Fruit fly (Drosophila melanogaster) whole organism, embryonic: ENCODE results near the gene CG13930.

Source experiments
- CG10431 ChIP-seq: fragments of 200-800 bp; sonication (Bioruptor generic); optimal IDR thresholded peaks from 3 replicates; lab custom pipeline; 2018; ENCODE audit warnings: missing biosample characterization, mild to moderate bottlenecking, missing genetic modification characterization
- CG10543 ChIP-seq: fragments of 200-800 bp; sonication (Bioruptor generic); optimal IDR thresholded peaks from 3 replicates; lab custom pipeline; 2017; ENCODE audit warnings: missing biosample characterization, mild to moderate bottlenecking, missing genetic modification characterization, moderate library complexity
- CG12769 ChIP-seq: fragments of 200-800 bp; sonication (Bioruptor generic); optimal IDR thresholded peaks from 2 replicates; lab custom pipeline; 2019; ENCODE audit warnings: missing biosample characterization, mild to moderate bottlenecking, missing genetic modification characterization, moderate library complexity
- CG13287 ChIP-seq: fragments of 200-800 bp; sonication (Bioruptor generic); IDR thresholded peaks from 2 replicates; pipeline ENCODE4 v1.3.6; 2022; ENCODE audit warnings: missing biosample characterization, missing genetic modification characterization; ENCODE audit not compliant: partially characterized antibody
- CG13894 ChIP-seq: fragments of 200-800 bp; sonication (Bioruptor generic); optimal IDR thresholded peaks from 3 replicates; lab custom pipeline; 2018; ENCODE audit warnings: missing biosample characterization, mild to moderate bottlenecking, missing genetic modification characterization, moderate library complexity
- CG15514 ChIP-seq: fragments of 200-800 bp; sonication (Bioruptor generic); optimal IDR thresholded peaks from 3 replicates; lab custom pipeline; 2017; ENCODE audit warnings: missing biosample characterization, missing genetic modification characterization, mild to moderate bottlenecking, moderate library complexity, missing genetic modification reagents
- CG17328 ChIP-seq: fragments of 200-800 bp; sonication (Bioruptor generic); IDR thresholded peaks from 2 replicates; pipeline ENCODE4 v1.3.6; 2022; ENCODE audit warnings: missing biosample characterization, missing genetic modification characterization
- CG18599 ChIP-seq: fragments of 200-800 bp; sonication (Bioruptor generic); optimal IDR thresholded peaks from 3 replicates; lab custom pipeline; 2017; ENCODE audit warnings: missing biosample characterization, missing genetic modification characterization, mild to moderate bottlenecking, moderate library complexity, missing genetic modification reagents
- CG18764 ChIP-seq: fragments of 200-800 bp; sonication (Bioruptor generic); optimal IDR thresholded peaks from 3 replicates; lab custom pipeline; 2016; ENCODE audit warnings: missing biosample characterization, missing genetic modification characterization
- CG32767 ChIP-seq: fragments of 200-800 bp; sonication (Bioruptor generic); IDR thresholded peaks from 2 replicates; pipeline ENCODE4 v1.3.6; 2022; ENCODE audit warnings: missing biosample characterization, missing genetic modification characterization
- CG8359 ChIP-seq: fragments of 200-800 bp; sonication (Bioruptor generic); optimal IDR thresholded peaks from 2 replicates; lab custom pipeline; 2017; ENCODE audit warnings: missing biosample characterization, mild to moderate bottlenecking, missing genetic modification characterization, borderline replicate concordance
- Dbx ChIP-seq: fragments of 200-800 bp; sonication (Bioruptor generic); IDR thresholded peaks from 3 replicates; pipeline ENCODE4 v1.3.6; 2022; ENCODE audit warnings: missing biosample characterization, missing genetic modification characterization
- Deaf1 ChIP-seq: fragments of 200-800 bp; optimal IDR thresholded peaks from 3 replicates; lab custom pipeline; 2019; ENCODE audit warnings: missing biosample characterization, mild to moderate bottlenecking, missing genetic modification characterization, moderate library complexity
- E2f2 ChIP-seq: fragments of 200-800 bp; sonication (Bioruptor generic); IDR thresholded peaks from 2 replicates; pipeline ENCODE4 v1.3.6; 2022; ENCODE audit warnings: missing biosample characterization, missing genetic modification characterization
- Fer1 ChIP-seq: fragments of 200-800 bp; sonication (Bioruptor generic); optimal IDR thresholded peaks from 2 replicates; lab custom pipeline; 2017; ENCODE audit warnings: missing biosample characterization, mild to moderate bottlenecking, missing genetic modification characterization
- HLHmδ ChIP-seq: fragments of 200-800 bp; sonication (Bioruptor generic); optimal IDR thresholded peaks from 2 replicates; lab custom pipeline; 2018; ENCODE audit warnings: missing biosample characterization, mild to moderate bottlenecking, missing genetic modification characterization, moderate library complexity
- Jarid2 ChIP-seq: fragments of 200-800 bp; sonication (Bioruptor generic); optimal IDR thresholded peaks from 3 replicates; lab custom pipeline; 2017; ENCODE audit warnings: mild to moderate bottlenecking, missing biosample characterization, missing genetic modification reagents, missing genetic modification characterization
- MBD-R2 ChIP-seq: fragments of 200-800 bp; sonication (Bioruptor generic); IDR thresholded peaks from 2 replicates; pipeline ENCODE4 v1.3.6; 2022; ENCODE audit warnings: missing biosample characterization, missing genetic modification characterization
- Med ChIP-seq: fragments of 200-800 bp; sonication (Bioruptor generic); peaks from one replicate; lab custom pipeline; 2016; ENCODE audit warnings: missing biosample characterization, missing genetic modification characterization, mild to moderate bottlenecking, inconsistent platforms, moderate library complexity
- NFAT ChIP-seq: fragments of 200-800 bp; sonication (Bioruptor generic); IDR thresholded peaks from 2 replicates; pipeline ENCODE4 v1.3.6; 2022; ENCODE audit warnings: missing biosample characterization, missing genetic modification characterization
- Nf-YC ChIP-seq: fragments of 200-800 bp; optimal IDR thresholded peaks from 3 replicates; lab custom pipeline; 2019; ENCODE audit warnings: missing biosample characterization, mild to moderate bottlenecking, missing genetic modification characterization, moderate library complexity
- Ptx1 ChIP-seq: fragments of 200-800 bp; sonication (Bioruptor generic); IDR thresholded peaks from 2 replicates; pipeline ENCODE4 v1.3.6; 2022; ENCODE audit warnings: missing biosample characterization, missing genetic modification characterization
- Sox102F ChIP-seq: fragments of 200-800 bp; sonication (Bioruptor generic); optimal IDR thresholded peaks from 2 replicates; lab custom pipeline; 2018; ENCODE audit warnings: missing biosample characterization, mild to moderate bottlenecking, missing genetic modification characterization, moderate library complexity
- ara ChIP-seq: fragments of 200-800 bp; sonication (Bioruptor generic); IDR thresholded peaks from 2 replicates; pipeline ENCODE4 v1.3.6; 2022; ENCODE audit warnings: missing biosample characterization, missing genetic modification characterization
- bab2 ChIP-seq: fragments of 200-800 bp; sonication (Bioruptor generic); optimal IDR thresholded peaks from 2 replicates; lab custom pipeline; 2016; ENCODE audit warnings: missing biosample characterization, missing genetic modification characterization
- bbx ChIP-seq: fragments of 200-800 bp; sonication (Bioruptor generic); IDR thresholded peaks from 2 replicates; pipeline ENCODE4 v1.3.6; 2022; ENCODE audit warnings: missing biosample characterization, missing genetic modification characterization; ENCODE audit not compliant: partially characterized antibody
- bsh ChIP-seq, 2 experiments: fragments of 200-800 bp; sonication (Bioruptor generic); optimal IDR thresholded peaks; 2 replicates each; lab custom pipeline; 2017 to 2018; ENCODE audit warnings: mild to moderate bottlenecking in 2 of 2, missing biosample characterization in 2 of 2, missing genetic modification characterization in 2 of 2, moderate library complexity in 1 of 2
- chm ChIP-seq: fragments of 200-800 bp; sonication (Bioruptor generic); IDR thresholded peaks from 2 replicates; pipeline ENCODE4 v1.3.6; 2022; ENCODE audit warnings: missing biosample characterization, missing genetic modification characterization
- corto ChIP-seq: fragments of 200-800 bp; sonication (Bioruptor generic); optimal IDR thresholded peaks from 2 replicates; lab custom pipeline; 2016; ENCODE audit warnings: missing biosample characterization, mild to moderate bottlenecking, missing genetic modification characterization, moderate library complexity
- crol ChIP-seq: fragments of 200-800 bp; sonication (Bioruptor generic); IDR thresholded peaks from 2 replicates; pipeline ENCODE4 v1.3.6; 2022; ENCODE audit warnings: missing biosample characterization, missing genetic modification characterization
- fd3F ChIP-seq: fragments of 200-800 bp; sonication (Bioruptor generic); optimal IDR thresholded peaks from 2 replicates; lab custom pipeline; 2018; ENCODE audit warnings: missing biosample characterization, mild to moderate bottlenecking, missing genetic modification characterization, moderate library complexity
- lov ChIP-seq, 2 experiments: fragments of 200-800 bp in 1 of 2; fragments of >200 bp in 1 of 2; sonication (Bioruptor generic) in 1 of 2; IDR thresholded peaks in 1 of 2; optimal IDR thresholded peaks in 1 of 2; 2 replicates in 1 of 2; 3 replicates in 1 of 2; pipeline versions ENCODE4 v1.3.6 to Lab custom; 2017 to 2022; ENCODE audit warnings: missing biosample characterization in 1 of 2, missing genetic modification characterization in 1 of 2
- nau ChIP-seq: fragments of 200-800 bp; sonication (Bioruptor generic); optimal IDR thresholded peaks from 3 replicates; lab custom pipeline; 2017; ENCODE audit warnings: missing biosample characterization, mild to moderate bottlenecking, missing genetic modification characterization, missing genetic modification reagents
- nerfin-1 ChIP-seq: fragments of 200-800 bp; sonication (Bioruptor generic); optimal IDR thresholded peaks from 3 replicates; lab custom pipeline; 2019; ENCODE audit warnings: missing biosample characterization, mild to moderate bottlenecking, missing genetic modification characterization, moderate library complexity
- nerfin-2 ChIP-seq: fragments of 200-800 bp; sonication (Bioruptor generic); IDR thresholded peaks from 2 replicates; pipeline ENCODE4 v1.3.6; 2022; ENCODE audit warnings: missing biosample characterization, missing genetic modification characterization; ENCODE audit not compliant: partially characterized antibody
- onecut ChIP-seq: fragments of 200-800 bp; sonication (Bioruptor generic); IDR thresholded peaks from 2 replicates; pipeline ENCODE4 v1.3.6; 2022; ENCODE audit warnings: missing biosample characterization, missing genetic modification characterization
- pfk ChIP-seq: fragments of 200-800 bp; sonication (Bioruptor generic); optimal IDR thresholded peaks from 2 replicates; lab custom pipeline; 2018; ENCODE audit warnings: missing biosample characterization, mild to moderate bottlenecking, missing genetic modification characterization, moderate library complexity
- pros ChIP-seq: fragments of 200-800 bp; sonication (Bioruptor generic); optimal IDR thresholded peaks from 3 replicates; lab custom pipeline; 2019; ENCODE audit warnings: missing biosample characterization, mild to moderate bottlenecking, missing genetic modification characterization, moderate library complexity
- pzg ChIP-seq: fragments of 200-800 bp; sonication (Bioruptor generic); optimal IDR thresholded peaks from 3 replicates; lab custom pipeline; 2018; ENCODE audit warnings: missing biosample characterization, mild to moderate bottlenecking, missing genetic modification characterization, moderate library complexity
- scrt ChIP-seq: fragments of 200-800 bp; sonication (Bioruptor generic); optimal IDR thresholded peaks from 2 replicates; lab custom pipeline; 2018; ENCODE audit warnings: missing biosample characterization, mild to moderate bottlenecking, missing genetic modification characterization, moderate library complexity
- sd ChIP-seq: fragments of 200-800 bp; sonication (Bioruptor generic); optimal IDR thresholded peaks from 3 replicates; lab custom pipeline; 2018; ENCODE audit warnings: missing biosample characterization, mild to moderate bottlenecking, missing genetic modification characterization, moderate library complexity
- seq ChIP-seq: fragments of 200-800 bp; sonication (Bioruptor generic); IDR thresholded peaks from 2 replicates; pipeline ENCODE4 v1.3.6; 2022; ENCODE audit warnings: missing biosample characterization, missing genetic modification characterization
- sima ChIP-seq: fragments of 200-800 bp; sonication (Bioruptor generic); optimal IDR thresholded peaks from 2 replicates; lab custom pipeline; 2016; ENCODE audit warnings: missing biosample characterization, missing genetic modification characterization
- sna ChIP-seq: fragments of 200-800 bp; sonication (Bioruptor generic); IDR thresholded peaks from 2 replicates; pipeline ENCODE4 v1.3.6; 2022; ENCODE audit warnings: missing biosample characterization, missing genetic modification characterization; ENCODE audit not compliant: partially characterized antibody
- unc-4 ChIP-seq: fragments of 200-800 bp; sonication (Bioruptor generic); IDR thresholded peaks from 2 replicates; pipeline ENCODE4 v1.3.6; 2022; ENCODE audit warnings: missing biosample characterization, missing genetic modification characterization; ENCODE audit not compliant: partially characterized antibody

The CG13930 gene

dm6 chr3L:1649363-1649762, 23.2 kb downstream of the CG13930 start (continued):
- no peak for TF ChIP-seq nau (GFP tag; lab: Kevin White, UChicago)
- TF ChIP-seq Fer1 (GFP tag; lab: Kevin White, UChicago): no peak
- TF ChIP-seq bsh (GFP tag; optimal IDR thresholded peaks at IDR 0.05; lab: Kevin White, UChicago): no peak
- TF ChIP-seq Sox102F: no peak
- no peak for TF ChIP-seq ara (GFP tag; lab: Robert Waterston, UW)
- no peak for TF ChIP-seq HLHmδ (GFP tag; lab: Kevin White, UChicago)

DNA sequence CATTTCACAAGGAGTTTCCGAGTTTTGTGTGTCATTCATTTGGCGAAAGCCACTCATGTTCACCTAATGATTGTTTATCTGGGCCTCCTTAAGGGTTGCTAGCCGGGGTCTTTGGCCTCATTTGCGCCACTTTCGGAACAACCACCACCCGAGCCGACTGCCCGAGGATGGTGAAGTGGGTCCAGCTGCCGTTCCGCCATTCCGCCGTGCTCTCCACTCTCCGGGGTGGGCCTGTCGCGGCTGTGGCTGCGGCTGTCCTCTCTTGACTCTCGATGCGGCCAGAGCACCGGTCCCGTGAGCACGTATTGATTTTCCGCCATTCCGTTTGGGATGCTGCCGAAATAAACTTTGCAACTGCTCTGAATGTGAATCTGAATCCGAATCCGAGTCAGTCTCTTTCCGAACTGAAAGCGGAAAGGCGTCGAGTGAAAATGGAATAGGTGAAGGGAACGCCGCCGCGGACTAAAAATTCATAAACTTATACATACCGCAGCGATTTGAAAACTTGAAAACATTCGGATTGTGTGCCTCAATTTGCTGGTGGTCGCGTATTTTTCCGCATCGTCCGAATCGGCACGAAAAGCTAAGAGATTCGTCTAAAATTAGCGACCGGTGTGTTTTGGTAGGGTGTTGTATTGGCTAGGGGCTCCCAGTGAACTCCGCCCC, 23.7 kb downstream of the CG13930 start, which contains the start of gene CG13920:
Gene CG13920 (plus strand): TSS at position 255 of the 666 bp plus-strand sequence.
- TF ChIP-seq CG17328 (GFP tag; lab: Robert Waterston, UW): no peak
- peak; percentile 42 for TF ChIP-seq MBD-R2 (GFP tag; lab: Robert Waterston, UW)
- no peak for TF ChIP-seq CG18764 (GFP tag; lab: Kevin White, UChicago)
- TF ChIP-seq Jarid2 (GFP tag; lab: Kevin White, UChicago): peak; percentile 34
- TF ChIP-seq CG13287 (GFP tag; lab: Robert Waterston, UW): peak; percentile 13; the same call in 1 of the 2 replicates
- 0 out of 2 replicates have a peak, but pooled peaks have one; percentile 2 for TF ChIP-seq NFAT (GFP tag; lab: Robert Waterston, UW)
- peak; percentile 20 for TF ChIP-seq CG18599 (GFP tag; lab: Kevin White, UChicago)
- peak; percentile 4 for TF ChIP-seq scrt (GFP tag; lab: Kevin White, UChicago)
- peak; percentile 94 for TF ChIP-seq pros (GFP tag; lab: Kevin White, UChicago)
- no peak for TF ChIP-seq chm
- peak; percentile 27 for TF ChIP-seq CG15514 (GFP tag; lab: Kevin White, UChicago)
- TF ChIP-seq pzg (GFP tag; lab: Kevin White, UChicago): peak; percentile 3
- TF ChIP-seq bbx: peak; percentile 21; the same call in 1 of the 2 replicates
- no peak for TF ChIP-seq fd3F (GFP tag; lab: Kevin White, UChicago)
- peak; percentile 72 for TF ChIP-seq CG10543
- TF ChIP-seq corto (GFP tag; lab: Kevin White, UChicago): no peak
- peak; percentile 3 for TF ChIP-seq Nf-YC (tag; lab: Kevin White, UChicago)
- no peak for TF ChIP-seq bab2 (GFP tag; lab: Kevin White, UChicago)
- no peak for TF ChIP-seq nerfin-2 (GFP tag; lab: Robert Waterston, UW)
- TF ChIP-seq nerfin-1 (tag; lab: Kevin White, UChicago): peak; percentile 31
- no peak for TF ChIP-seq Ptx1 (GFP tag; lab: Robert Waterston, UW)
- TF ChIP-seq CG12769 (tag; lab: Kevin White, UChicago): peak; percentile 25
- TF ChIP-seq sima (GFP tag; lab: Kevin White, UChicago): no peak
- TF ChIP-seq lov (optimal IDR thresholded peaks at IDR 0.05; lab: Kevin White, UChicago): no peak
- TF ChIP-seq lov (GFP tag; IDR thresholded peaks at IDR 0.05; lab: Robert Waterston, UW): no peak
- TF ChIP-seq crol (GFP tag; lab: Robert Waterston, UW): peak; percentile 78
- TF ChIP-seq nau (GFP tag; lab: Kevin White, UChicago): no peak
- TF ChIP-seq pfk (GFP tag; lab: Kevin White, UChicago): peak; percentile 30
- peak; percentile 43; the same call in 1 of the 2 replicates for TF ChIP-seq unc-4 (GFP tag; lab: Robert Waterston, UW)
- no peak for TF ChIP-seq CG8359 (GFP tag; lab: Kevin White, UChicago)
- no peak for TF ChIP-seq sna (GFP tag; lab: Robert Waterston, UW)
- TF ChIP-seq Dbx (GFP tag; lab: Robert Waterston, UW): 0 out of 3 replicates have a peak, but pooled peaks have one; percentile 34
- TF ChIP-seq sd: peak; percentile 49
- peak; percentile 85 for TF ChIP-seq seq (GFP tag; lab: Robert Waterston, UW)
- 0 out of 2 replicates have a peak, but pooled peaks have one; percentile 11 for TF ChIP-seq E2f2
- TF ChIP-seq CG32767 (GFP tag; lab: Robert Waterston, UW): 0 out of 2 replicates have a peak, but pooled peaks have one; percentile 29
- TF ChIP-seq Deaf1: peak; percentile 91
- peak; percentile 61 for TF ChIP-seq CG13894 (tag; lab: Kevin White, UChicago)
- TF ChIP-seq Med (GFP tag; lab: Kevin White, UChicago): peak; percentile 59
- no peak for TF ChIP-seq CG10431 (GFP tag; lab: Kevin White, UChicago)
- TF ChIP-seq onecut (GFP tag; lab: Robert Waterston, UW): peak; percentile 99
